Worm (Caenorhabditis elegans): ENCODE results near the gene T05C7.4.
A peak's percentile ranks its signal among the peaks of the same experiment; 100 is the strongest.
"Not testable (repeated sequence)": the region's sequence is repeated elsewhere in the genome, so short reads cannot be mapped to it uniquely, and the experiment has no call there.

T05C7.4 gene

DNA sequence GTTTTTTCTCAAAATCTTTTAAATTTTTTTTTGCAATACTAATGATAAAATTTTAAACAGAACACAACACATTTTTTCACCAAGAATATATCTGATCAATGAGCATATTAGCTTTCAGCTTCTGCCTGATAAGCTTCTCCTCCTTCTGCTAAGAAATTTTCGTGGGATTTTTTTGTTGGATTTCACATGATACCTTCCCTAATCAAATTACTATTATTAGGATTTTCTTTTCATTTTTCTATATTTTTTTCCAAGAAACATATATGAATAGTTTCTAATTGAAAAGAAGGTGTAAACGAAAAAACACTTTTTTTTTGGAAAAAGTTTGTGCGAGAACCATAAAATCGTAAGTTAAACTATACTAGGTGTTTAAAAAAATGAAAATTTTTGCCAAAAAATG lies 19.7 kb upstream of the T05C7.4 start:
- TF ChIP-seq attf-6 (GFP tag; IDR thresholded peaks at IDR 0.05): no peak
- no peak for TF ChIP-seq mcd-1 (GFP tag; IDR thresholded peaks at IDR 0.05)
- TF ChIP-seq athp-1 (tag; optimal IDR thresholded peaks at IDR 0.05): no peak
- no peak for TF ChIP-seq hlh-26 (GFP tag; conservative IDR thresholded peaks at IDR 0.05)

DNA sequence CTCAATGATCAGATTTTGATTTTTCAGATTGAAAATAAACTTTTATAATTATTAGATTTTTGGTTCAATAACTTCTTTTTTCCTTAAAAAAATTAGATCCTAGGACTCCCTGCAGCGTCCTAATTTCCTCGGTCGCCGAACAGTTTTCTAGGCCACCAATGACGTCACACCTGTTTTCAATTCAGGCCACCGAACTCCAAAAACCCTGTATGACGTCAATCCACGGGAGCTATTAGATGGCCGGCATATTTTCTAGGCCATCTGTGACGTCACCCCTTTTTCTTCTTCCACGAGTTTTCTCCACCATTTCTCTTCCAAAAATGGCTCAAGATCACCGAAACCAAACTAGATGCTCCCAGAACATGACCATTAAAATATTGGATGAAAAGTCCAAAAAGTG lies 17.8 kb upstream of the T05C7.4 start:
- TF ChIP-seq K12H6.12 (tag; optimal IDR thresholded peaks at IDR 0.05) (no peak), B0336.3 (GFP tag; IDR thresholded peaks at IDR 0.05) (no peak), ekl-4 (GFP tag; IDR thresholded peaks at IDR 0.05) (no peak), aptf-2 (GFP tag; conservative IDR thresholded peaks at IDR 0.05) (no peak)

DNA sequence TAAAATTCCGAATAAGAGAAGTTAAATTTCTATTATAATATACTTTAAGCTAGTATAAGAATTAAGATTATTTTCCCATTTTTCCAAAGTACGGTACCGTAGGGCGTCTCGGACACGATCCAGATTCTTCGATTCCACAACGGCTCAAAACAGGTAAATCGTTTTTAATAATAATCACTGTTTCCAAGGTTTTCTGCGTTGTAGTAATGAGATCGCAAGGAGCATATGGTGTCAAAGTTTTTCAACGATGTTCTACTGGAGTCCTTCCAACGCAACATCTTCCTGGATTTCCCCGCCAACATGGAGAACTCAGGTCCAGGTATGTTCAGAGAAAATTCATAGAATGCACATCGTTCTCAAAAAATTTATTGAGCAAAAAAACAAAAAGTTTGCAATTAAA lies 8.0 kb upstream of the T05C7.4 start, which contains the start of gene T05C7.7:
Gene T05C7.7 (plus strand): TSS at position 301 of the 400 bp plus-strand sequence.
- TF ChIP-seq rcor-1, madf-3, ztf-6 (GFP tag; IDR thresholded peaks at IDR 0.05): not testable (repeated sequence)

DNA sequence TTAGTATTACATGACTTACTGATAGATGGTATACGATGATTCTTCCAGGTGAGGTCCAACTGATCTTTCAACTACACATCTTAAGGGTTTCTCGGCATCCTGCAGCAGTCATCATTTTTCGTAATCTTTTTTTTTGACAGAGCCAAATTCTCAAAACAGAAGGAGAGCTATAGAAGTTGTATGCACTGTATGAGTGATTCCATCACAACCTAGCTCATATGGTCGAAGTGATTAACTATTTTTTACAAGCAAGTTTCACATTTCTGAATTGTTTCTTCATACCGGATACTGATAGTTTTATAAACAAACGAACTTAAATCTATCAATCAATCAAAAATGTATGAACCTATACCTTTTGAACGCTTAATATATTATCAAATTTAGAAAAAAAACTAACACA lies 5.4 kb upstream of the T05C7.4 start, which contains the start of gene T05C7.5:
Gene T05C7.5 (minus strand): TSS at position 101 of the 400 bp plus-strand sequence.
- TF ChIP-seq dox-1 (GFP tag; IDR thresholded peaks at IDR 0.05): no peak
- TF ChIP-seq let-607 (tag; optimal IDR thresholded peaks at IDR 0.05): no peak
- no peak for TF ChIP-seq akir-1 (GFP tag; optimal IDR thresholded peaks at IDR 0.05)
- no peak for TF ChIP-seq chd-7 (tag; optimal IDR thresholded peaks at IDR 0.05)
- TF ChIP-seq nfya-1 (tag; optimal IDR thresholded peaks at IDR 0.05; ENCODE audit: borderline replicate concordance, insufficient read depth): no peak
- no peak for TF ChIP-seq madf-3 (GFP tag; IDR thresholded peaks at IDR 0.05)
- no peak for TF ChIP-seq egrh-3 (GFP tag; IDR thresholded peaks at IDR 0.05)
- no peak for TF ChIP-seq Y67H2A.10 (GFP tag; conservative IDR thresholded peaks at IDR 0.05)
- TF ChIP-seq ztf-18 (tag; optimal IDR thresholded peaks at IDR 0.05): no peak
- no peak for TF ChIP-seq zim-3 (tag; optimal IDR thresholded peaks at IDR 0.05)
- TF ChIP-seq ccch-3 (GFP tag; optimal IDR thresholded peaks at IDR 0.05): no peak
- no peak for TF ChIP-seq bed-1 (GFP tag; IDR thresholded peaks at IDR 0.05)
- no peak for TF ChIP-seq die-1 (tag; optimal IDR thresholded peaks at IDR 0.05)
- TF ChIP-seq F22D6.2 (tag; optimal IDR thresholded peaks at IDR 0.05): no peak
- TF ChIP-seq ztf-6 (GFP tag; IDR thresholded peaks at IDR 0.05): no peak
- TF ChIP-seq cebp-1 (GFP tag; IDR thresholded peaks at IDR 0.05): no peak
- TF ChIP-seq cebp-1 (tag; optimal IDR thresholded peaks at IDR 0.05): no peak
- no peak for TF ChIP-seq bed-2 (GFP tag; IDR thresholded peaks at IDR 0.05)
- TF ChIP-seq F57A8.1 (GFP tag; optimal IDR thresholded peaks at IDR 0.05): no peak
- no peak for TF ChIP-seq lin-26 (GFP tag; IDR thresholded peaks at IDR 0.05)

DNA sequence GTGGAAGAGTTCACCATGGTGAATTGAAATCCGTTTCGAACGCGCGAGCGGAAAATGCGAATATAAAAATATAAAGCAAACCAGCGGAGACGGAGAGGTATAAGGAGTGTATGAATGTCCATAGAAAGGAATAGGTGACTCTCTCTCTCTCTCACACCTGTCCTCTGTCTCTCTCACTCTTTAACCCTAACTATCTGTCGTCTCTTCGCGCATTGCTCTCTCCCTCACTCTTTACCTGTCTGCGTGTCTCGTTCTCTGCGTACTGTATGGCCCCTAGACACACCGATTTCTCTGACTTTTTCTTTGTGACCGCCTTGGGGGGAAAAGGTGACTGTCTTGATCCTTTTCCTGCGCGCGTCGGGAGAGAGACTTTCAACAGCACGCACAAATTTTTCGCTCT lies 2.2 kb downstream of the T05C7.4 start:
- TF ChIP-seq bed-1 (GFP tag; IDR thresholded peaks at IDR 0.05) (no peak), tbp1 (GFP tag; optimal IDR thresholded peaks at IDR 0.05) (peak; percentile 15), atf-7 (tag; optimal IDR thresholded peaks at IDR 0.05) (no peak), lin-35 (GFP tag; optimal IDR thresholded peaks at IDR 0.05) (no peak), sptf-2 (GFP tag; optimal IDR thresholded peaks at IDR 0.05) (no peak), hmg-20 (GFP tag; IDR thresholded peaks at IDR 0.05) (no peak), F33H1.4 (GFP tag; IDR thresholded peaks at IDR 0.05) (no peak), ccch-3 (GFP tag; optimal IDR thresholded peaks at IDR 0.05) (no peak), nfyb-1 (GFP tag; IDR thresholded peaks at IDR 0.05) (no peak), nhr-90 (tag; optimal IDR thresholded peaks at IDR 0.05) (no peak), akir-1 (GFP tag; optimal IDR thresholded peaks at IDR 0.05) (no peak), nhr-27 (tag; optimal IDR thresholded peaks at IDR 0.05) (no peak), B0035.1 (tag; optimal IDR thresholded peaks at IDR 0.05) (no peak), zfh-2 (GFP tag; conservative IDR thresholded peaks at IDR 0.05) (peak; percentile 69; the same call in 1 of the 2 replicates), dpff-1 (tag; optimal IDR thresholded peaks at IDR 0.05) (no peak), nfya-1 (tag; optimal IDR thresholded peaks at IDR 0.05; ENCODE audit: borderline replicate concordance, insufficient read depth) (no peak), efl-1 (GFP tag; optimal IDR thresholded peaks at IDR 0.05) (peak; percentile 18), ZK185.1 (tag; optimal IDR thresholded peaks at IDR 0.05; ENCODE audit: poor library complexity, severe bottlenecking) (no peak)

Measured in whole organism, young adult.